Worm (Caenorhabditis elegans): Measurements from ENCODE around the gene dpy-18.

DNA sequence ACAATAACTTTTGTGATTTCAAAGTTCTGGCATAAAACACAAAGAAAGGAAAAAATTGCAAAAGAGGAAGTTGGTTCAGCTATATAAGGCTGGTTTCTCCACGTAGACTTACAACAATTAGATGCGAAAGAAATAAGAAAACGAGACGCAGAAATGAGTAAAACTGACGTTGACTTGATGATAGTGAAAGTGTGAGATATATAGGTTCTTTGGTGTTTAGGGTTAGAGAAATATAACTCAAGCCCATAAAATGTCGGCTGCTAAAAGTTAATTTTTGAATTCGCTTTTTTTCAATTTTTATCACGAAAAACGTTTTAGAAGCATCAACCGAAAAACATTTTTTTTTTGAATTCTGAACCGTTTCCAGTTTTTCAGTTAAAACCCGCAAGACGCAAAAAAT, 670 bp upstream of the dpy-18 start:
- TF ChIP-seq nhr-77 (tag; optimal IDR thresholded peaks at IDR 0.05), result no peak
- no peak for TF ChIP-seq jun-1 (tag; optimal IDR thresholded peaks at IDR 0.05)
- no peak for TF ChIP-seq cey-2 (tag; optimal IDR thresholded peaks at IDR 0.05; ENCODE audit: borderline replicate concordance, insufficient read depth)
